Fruit fly (Drosophila melanogaster): ENCODE data around the gene Nipsnap.

Gene Nipsnap

DNA sequence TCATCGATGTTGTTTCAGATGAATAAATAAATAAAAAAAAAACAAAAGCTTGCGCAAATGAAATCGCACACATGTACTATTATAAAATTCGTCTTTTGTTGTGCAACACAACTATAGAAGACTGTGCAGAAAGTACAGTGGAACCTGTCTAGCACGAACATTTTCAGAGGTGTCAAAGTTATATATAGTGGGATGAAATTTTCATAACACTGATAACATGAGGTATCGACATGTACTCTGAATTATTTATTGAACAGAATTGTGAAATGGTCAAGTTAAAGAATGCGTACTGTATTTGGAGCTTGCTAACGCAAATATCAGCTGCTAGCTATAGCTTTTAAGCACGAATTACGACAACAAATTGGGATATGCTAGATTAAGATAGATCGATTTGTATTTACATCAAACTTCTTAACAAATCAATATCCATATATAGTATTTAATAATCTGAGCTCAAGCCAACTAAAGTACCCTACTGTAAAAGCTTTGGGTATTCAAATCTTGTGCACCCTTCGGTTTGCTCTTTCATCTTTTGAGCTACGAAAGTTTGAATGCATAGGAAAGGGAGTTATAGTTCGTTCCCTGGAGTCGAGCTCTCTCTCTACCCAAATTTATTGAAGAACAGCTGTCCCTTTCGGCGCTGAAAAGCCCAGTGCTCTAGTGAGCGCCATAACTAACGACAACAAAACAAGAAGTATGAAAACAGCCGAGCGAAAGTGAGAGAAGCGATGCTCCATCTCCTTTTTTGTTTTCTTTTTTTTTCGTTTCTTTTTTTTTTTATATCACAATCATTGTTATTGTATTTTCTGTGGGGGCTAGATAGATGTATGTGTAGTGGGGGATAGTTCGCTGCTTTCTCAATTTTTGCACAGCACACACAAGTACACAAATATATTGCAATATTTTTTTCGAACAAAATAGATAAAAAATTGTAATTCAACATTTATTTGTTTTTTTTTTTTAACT lies 17.1 kb upstream of the Nipsnap start (continued):
- peak; percentile 84 for TF ChIP-seq Atf-2 (GFP tag; optimal IDR thresholded peaks at IDR 0.05)
- peak; percentile 93 for TF ChIP-seq NFAT (GFP tag; IDR thresholded peaks at IDR 0.05)
- peak; percentile 21 for TF ChIP-seq dmrt11E (tag; optimal IDR thresholded peaks at IDR 0.05)
- TF ChIP-seq Asciz (GFP tag; optimal IDR thresholded peaks at IDR 0.05), result peak; percentile 74

DNA sequence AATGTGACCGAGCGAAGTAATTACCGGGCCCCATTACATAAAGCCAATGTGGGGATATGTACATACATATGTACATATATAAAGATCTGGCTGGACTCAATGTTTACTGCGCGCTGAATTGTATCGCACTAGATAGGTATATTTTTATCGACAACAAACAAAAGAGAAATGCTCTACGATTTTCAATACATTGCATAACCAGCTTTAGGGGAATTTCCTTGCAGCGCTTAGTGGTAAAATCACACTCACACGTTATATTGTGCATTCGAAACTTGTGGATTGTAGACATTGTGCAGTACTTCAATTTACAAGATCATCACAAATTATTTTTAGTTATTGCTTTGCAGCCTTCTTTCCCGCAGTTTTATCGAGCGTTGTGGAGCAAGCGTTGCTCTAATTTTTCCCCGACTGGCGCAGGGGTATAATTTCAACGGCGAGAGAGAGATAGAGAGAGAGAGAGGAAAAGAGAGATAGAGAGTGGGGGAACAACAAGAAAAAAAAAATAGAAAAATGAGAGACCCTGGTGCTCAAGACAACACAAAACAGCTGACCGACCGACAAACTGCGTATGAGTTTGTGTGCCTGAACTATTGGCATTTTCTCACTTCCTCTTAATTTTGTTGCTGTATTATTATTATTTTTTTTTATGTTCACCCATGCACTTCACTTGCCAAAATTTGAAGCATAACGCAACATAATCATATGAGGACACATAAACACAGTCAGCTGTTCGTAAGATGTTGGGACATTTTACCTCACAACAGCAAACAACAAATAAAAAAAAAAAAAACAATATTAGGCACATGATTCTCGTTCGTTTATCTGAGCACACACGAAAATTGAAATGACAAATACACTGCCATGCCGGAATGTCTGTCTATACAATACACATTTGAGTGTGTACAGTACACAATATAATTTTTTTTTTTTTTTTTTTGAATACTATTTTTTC lies 15.9 kb upstream of the Nipsnap start:
- TF ChIP-seq CG32772 (GFP tag; IDR thresholded peaks at IDR 0.05) (peak; percentile 31; the same call in 1 of the 2 replicates), cg (GFP tag; optimal IDR thresholded peaks at IDR 0.05) (peak; percentile 14), crol (GFP tag; IDR thresholded peaks at IDR 0.05) (peak; percentile 29; the same call in 1 of the 2 replicates), onecut (GFP tag; IDR thresholded peaks at IDR 0.05) (peak; percentile 52), Deaf1 (tag; optimal IDR thresholded peaks at IDR 0.05) (peak; percentile 55), CG8478 (optimal IDR thresholded peaks at IDR 0.05) (no peak), CG15514 (GFP tag; optimal IDR thresholded peaks at IDR 0.05) (peak; percentile 15), CG12769 (tag; optimal IDR thresholded peaks at IDR 0.05) (peak; percentile 40), CG32532 (GFP tag; IDR thresholded peaks at IDR 0.05) (peak; percentile 37; the same call in 1 of the 2 replicates), CG3847 (GFP tag; IDR thresholded peaks at IDR 0.05) (no peak), pros (GFP tag; optimal IDR thresholded peaks at IDR 0.05) (peak; percentile 28), CG15269 (tag; optimal IDR thresholded peaks at IDR 0.05) (no peak), Pdp1 (GFP tag; optimal IDR thresholded peaks at IDR 0.05) (peak in 1 of 2 experiments; percentile 97), hkb (optimal IDR thresholded peaks at IDR 0.05) (no peak), hkb (GFP tag; IDR thresholded peaks at IDR 0.05) (0 out of 2 replicates have a peak, but pooled peaks have one; percentile 11), Med (GFP tag) (peak; percentile 31), Oli (tag; optimal IDR thresholded peaks at IDR 0.05) (no peak), CG10209 (GFP tag; optimal IDR thresholded peaks at IDR 0.05) (no peak), crp (GFP tag; optimal IDR thresholded peaks at IDR 0.05) (peak in 1 of 2 experiments; percentile 78), sens (GFP tag) (peak; percentile 51), sqz (GFP tag; optimal IDR thresholded peaks at IDR 0.05) (peak; percentile 90), yki (optimal IDR thresholded peaks at IDR 0.05) (peak; percentile 51), sna (GFP tag; IDR thresholded peaks at IDR 0.05; ENCODE audit: partially characterized antibody) (0 out of 2 replicates have a peak, but pooled peaks have one; percentile 17), Dll (GFP tag; IDR thresholded peaks at IDR 0.05; ENCODE audit: partially characterized antibody) (peak; percentile 31; the same call in 1 of the 4 replicates), ab (GFP tag; optimal IDR thresholded peaks at IDR 0.05) (no peak), Adf1 (GFP tag; IDR thresholded peaks at IDR 0.05) (0 out of 2 replicates have a peak, but pooled peaks have one; percentile 5), Trl (optimal IDR thresholded peaks at IDR 0.05) (peak; percentile 85 to 96), Trl (GFP tag; optimal IDR thresholded peaks at IDR 0.05) (no peak), Rfx (GFP tag; IDR thresholded peaks at IDR 0.05) (peak; percentile 38; the same call in 1 of the 2 replicates), ci (GFP tag; IDR thresholded peaks at IDR 0.05) (peak; percentile 42; the same call in 1 of the 3 replicates), CG3163 (GFP tag; optimal IDR thresholded peaks at IDR 0.05) (peak; percentile 4), Meics (GFP tag; optimal IDR thresholded peaks at IDR 0.05) (no peak), CG17359 (tag; optimal IDR thresholded peaks at IDR 0.05) (peak; percentile 38), zfh2 (GFP tag; optimal IDR thresholded peaks at IDR 0.05) (no peak), CG34224 (GFP tag; IDR thresholded peaks at IDR 0.05; ENCODE audit: partially characterized antibody) (peak; percentile 43; the same call in 1 of the 3 replicates), exex (tag; optimal IDR thresholded peaks at IDR 0.05) (peak; percentile 3), chinmo (GFP tag; IDR thresholded peaks at IDR 0.05; ENCODE audit: partially characterized antibody) (peak; percentile 69; the same call in 2 of the 4 replicates), D19A (tag; optimal IDR thresholded peaks at IDR 0.05) (peak; percentile 42), Drgx (GFP tag; IDR thresholded peaks at IDR 0.05) (peak; percentile 42; the same call in 1 of the 2 replicates), Asciz (GFP tag; optimal IDR thresholded peaks at IDR 0.05) (peak; percentile 51)

Measured in whole organism, embryonic.